Worm (Caenorhabditis elegans) whole organism, L4 larva: ENCODE measurements around the gene srj-24.

ENCODE experiments used
- F10B5.3 ChIP-seq: sonication (generic microtip); optimal IDR thresholded peaks from 2 replicates; lab custom pipeline; 2016; ENCODE audit warnings: mild to moderate bottlenecking, missing genetic modification characterization, missing compliant biosample characterization
- F37D6.2 ChIP-seq: sonication (generic microtip); optimal IDR thresholded peaks from 2 replicates; lab custom pipeline; 2016; ENCODE audit warnings: mild to moderate bottlenecking, missing genetic modification characterization, missing compliant biosample characterization
- F49E8.2 ChIP-seq: sonication (generic microtip); optimal IDR thresholded peaks from 2 replicates; lab custom pipeline; 2016; ENCODE audit warnings: missing compliant biosample characterization, mild to moderate bottlenecking, missing genetic modification characterization, borderline replicate concordance
- R02D3.7 ChIP-seq: fragments of 150-350 bp; sonication (generic microtip); optimal IDR thresholded peaks from 3 replicates; lab custom pipeline; 2014; ENCODE audit warnings: missing biosample characterization, missing genetic modification characterization
- T20F7.1 ChIP-seq: fragments of 200-800 bp; sonication (Bioruptor generic); optimal IDR thresholded peaks from 2 replicates; lab custom pipeline; 2018; ENCODE audit warnings: mild to moderate bottlenecking, missing genetic modification characterization, missing compliant biosample characterization
- T26A8.4 ChIP-seq: fragments of 200-800 bp; sonication (Bioruptor generic); IDR thresholded peaks from 2 replicates; pipeline ENCODE4 v1.3.6; 2022; ENCODE audit warnings: missing genetic modification characterization, missing compliant biosample characterization
- Y105C5A.15 ChIP-seq: fragments of 200-800 bp; sonication (Bioruptor generic); IDR thresholded peaks from 2 replicates; pipeline ENCODE4 v1.3.6; 2022; ENCODE audit warnings: missing genetic modification characterization, missing compliant biosample characterization
- Y48G9A.11 ChIP-seq: fragments of 200-800 bp; sonication (Bioruptor generic); IDR thresholded peaks from 2 replicates; pipeline ENCODE4 v1.3.6; 2022; ENCODE audit warnings: missing genetic modification reagents, missing genetic modification characterization, missing compliant biosample characterization
- Y75B8A.6 ChIP-seq: fragments of 200-800 bp; sonication (Bioruptor generic); IDR thresholded peaks from 2 replicates; pipeline ENCODE4 v1.3.6; 2022; ENCODE audit warnings: missing genetic modification reagents, missing genetic modification characterization, missing compliant biosample characterization
- aha-1 ChIP-seq: fragments of 150-350 bp; peaks from one replicate; lab custom pipeline; 2014; ENCODE audit warnings: missing biosample characterization, missing genetic modification characterization
- aly-2 ChIP-seq: sonication (generic microtip); optimal IDR thresholded peaks from 2 replicates; lab custom pipeline; 2018; ENCODE audit warnings: missing biosample characterization, missing genetic modification characterization
- ces-1 ChIP-seq: fragments of 150-350 bp; sonication (generic microtip); optimal IDR thresholded peaks from 4 replicates; lab custom pipeline; 2014; ENCODE audit warnings: missing biosample characterization, missing genetic modification reagents, missing genetic modification characterization
- ctbp-1 ChIP-seq: fragments of 200-800 bp; sonication (Bioruptor generic); IDR thresholded peaks from 2 replicates; pipeline ENCODE4 v1.3.6; 2022; ENCODE audit warnings: missing genetic modification reagents, missing genetic modification characterization, missing compliant biosample characterization
- daf-12 ChIP-seq: fragments of 150-350 bp; optimal IDR thresholded peaks from 2 replicates; lab custom pipeline; 2014; ENCODE audit warnings: missing biosample characterization, missing genetic modification reagents, missing genetic modification characterization
- daf-16 ChIP-seq, 3 experiments: sonication (generic microtip); optimal IDR thresholded peaks; 2 replicates each; lab custom pipeline; 2016 to 2017; ENCODE audit warnings: missing genetic modification characterization in 3 of 3, missing genetic modification reagents in 3 of 3, mild to moderate bottlenecking in 2 of 3, missing compliant biosample characterization in 2 of 3, missing biosample characterization in 1 of 3, moderate library complexity in 1 of 3
- daf-19 ChIP-seq: fragments of 200-800 bp; sonication (Bioruptor generic); conservative IDR thresholded peaks from 2 replicates; pipeline ENCODE4 v1.3.6; 2022; ENCODE audit warnings: missing genetic modification characterization, missing compliant biosample characterization
- dmd-8 ChIP-seq: fragments of 200-800 bp; sonication (Bioruptor generic); IDR thresholded peaks from 2 replicates; pipeline ENCODE4 v1.3.6; 2022; ENCODE audit warnings: missing genetic modification characterization, missing compliant biosample characterization
- dve-1 ChIP-seq: sonication (generic microtip); optimal IDR thresholded peaks from 2 replicates; lab custom pipeline; 2017; ENCODE audit warnings: antibody characterized with exemption, mild to moderate bottlenecking, missing genetic modification characterization, missing compliant biosample characterization; ENCODE audit not compliant: insufficient read depth
- egl-27 ChIP-seq: sonication (generic microtip); optimal IDR thresholded peaks from 3 replicates; lab custom pipeline; 2017; ENCODE audit warnings: missing biosample characterization, missing genetic modification reagents, missing genetic modification characterization
- fkh-10 ChIP-seq: fragments of 150-350 bp; optimal IDR thresholded peaks from 2 replicates; lab custom pipeline; 2014; ENCODE audit warnings: missing biosample characterization, missing genetic modification reagents, missing genetic modification characterization
- hlh-30 ChIP-seq: sonication (generic microtip); optimal IDR thresholded peaks from 2 replicates; lab custom pipeline; 2017; ENCODE audit warnings: antibody characterized with exemption, mild to moderate bottlenecking, missing genetic modification characterization, missing compliant biosample characterization; ENCODE audit not compliant: insufficient read depth
- jun-1 ChIP-seq: fragments of 150-350 bp; optimal IDR thresholded peaks from 2 replicates; lab custom pipeline; 2014; ENCODE audit warnings: missing biosample characterization, missing genetic modification reagents, missing genetic modification characterization
- lim-7 ChIP-seq: fragments of 200-800 bp; sonication (Bioruptor generic); IDR thresholded peaks from 2 replicates; pipeline ENCODE4 v1.3.6; 2022; ENCODE audit warnings: missing genetic modification characterization, missing compliant biosample characterization
- lin-13 ChIP-seq: fragments of 150-350 bp; optimal IDR thresholded peaks from 2 replicates; lab custom pipeline; 2014; ENCODE audit warnings: missing biosample characterization, missing genetic modification reagents, missing genetic modification characterization
- lin-15B ChIP-seq: fragments of 150-350 bp; sonication (generic microtip); optimal IDR thresholded peaks from 3 replicates; lab custom pipeline; 2014; ENCODE audit warnings: missing biosample characterization, missing genetic modification characterization
- lin-29 ChIP-seq: fragments of 200-800 bp; sonication (Bioruptor generic); IDR thresholded peaks from 2 replicates; pipeline ENCODE4 v1.3.6; 2022; ENCODE audit warnings: missing genetic modification reagents, missing genetic modification characterization, missing compliant biosample characterization
- lin-39 ChIP-seq: fragments of 150-350 bp; optimal IDR thresholded peaks from 2 replicates; lab custom pipeline; 2014; ENCODE audit warnings: missing biosample characterization, missing genetic modification reagents, missing genetic modification characterization
- lsy-2 ChIP-seq, 2 experiments: fragments of 150-350 bp in 1 of 2; sonication (generic microtip) in 1 of 2; optimal IDR thresholded peaks; 2 replicates each; lab custom pipeline; 2014 to 2017; ENCODE audit warnings: missing biosample characterization in 2 of 2, missing genetic modification characterization in 2 of 2
- mep-1 ChIP-seq: fragments of 150-350 bp; sonication (generic microtip); optimal IDR thresholded peaks from 3 replicates; lab custom pipeline; 2014; ENCODE audit warnings: missing biosample characterization, missing genetic modification characterization
- mes-2 ChIP-seq: sonication (generic microtip); optimal IDR thresholded peaks from 2 replicates; lab custom pipeline; 2016; ENCODE audit warnings: missing genotype, mild to moderate bottlenecking, missing genetic modification characterization, missing compliant biosample characterization; ENCODE audit not compliant: poor library complexity, severe bottlenecking
- mxl-3 ChIP-seq: fragments of 200-800 bp; sonication (Bioruptor generic); optimal IDR thresholded peaks from 2 replicates; lab custom pipeline; 2018; ENCODE audit warnings: mild to moderate bottlenecking, missing genetic modification characterization, missing compliant biosample characterization
- nhr-102 ChIP-seq: sonication (generic microtip); optimal IDR thresholded peaks from 2 replicates; lab custom pipeline; 2016; ENCODE audit warnings: mild to moderate bottlenecking, missing genetic modification characterization, moderate library complexity, missing compliant biosample characterization
- nhr-28 ChIP-seq: fragments of 150-350 bp; optimal IDR thresholded peaks from 2 replicates; lab custom pipeline; 2014; ENCODE audit warnings: missing biosample characterization, missing genetic modification characterization
- nhr-41 ChIP-seq: fragments of 200-800 bp; sonication (Bioruptor generic); IDR thresholded peaks from 2 replicates; pipeline ENCODE4 v1.3.6; 2022; ENCODE audit warnings: missing genetic modification reagents, missing genetic modification characterization, missing compliant biosample characterization
- nhr-42 ChIP-seq: fragments of 200-800 bp; sonication (Bioruptor generic); IDR thresholded peaks from 2 replicates; pipeline ENCODE4 v1.3.6; 2022; ENCODE audit warnings: missing genetic modification characterization, missing compliant biosample characterization
- nhr-48 ChIP-seq: sonication (generic microtip); optimal IDR thresholded peaks from 2 replicates; lab custom pipeline; 2016; ENCODE audit warnings: mild to moderate bottlenecking, missing genetic modification characterization, missing compliant biosample characterization
- nhr-6 ChIP-seq: fragments of 150-350 bp; optimal IDR thresholded peaks from 2 replicates; lab custom pipeline; 2014; ENCODE audit warnings: missing biosample characterization, missing genetic modification characterization
- pha-4 ChIP-seq, 2 experiments: fragments of 150-350 bp in 1 of 2; fragments of 200-800 bp in 1 of 2; sonication (Bioruptor generic) in 1 of 2; IDR thresholded peaks in 1 of 2; optimal IDR thresholded peaks in 1 of 2; 2 replicates each; pipeline versions ENCODE4 v1.3.6 to Lab custom; 2014 to 2022; ENCODE audit warnings: missing genetic modification characterization in 2 of 2, missing genetic modification reagents in 2 of 2, missing biosample characterization in 1 of 2, missing compliant biosample characterization in 1 of 2
- pqm-1 ChIP-seq: sonication (generic microtip); optimal IDR thresholded peaks from 2 replicates; lab custom pipeline; 2017; ENCODE audit warnings: missing biosample characterization, missing genetic modification characterization
- saeg-2 ChIP-seq: fragments of 200-800 bp; sonication (Bioruptor generic); IDR thresholded peaks from 2 replicates; pipeline ENCODE4 v1.3.6; 2022; ENCODE audit warnings: missing genetic modification reagents, missing genetic modification characterization, missing compliant biosample characterization
- set-16 ChIP-seq: fragments of 200-800 bp; sonication (Bioruptor generic); IDR thresholded peaks from 2 replicates; pipeline ENCODE4 v1.3.6; 2022; ENCODE audit warnings: missing genetic modification reagents, missing genetic modification characterization, missing compliant biosample characterization
- spr-1 ChIP-seq: sonication (generic microtip); optimal IDR thresholded peaks from 2 replicates; lab custom pipeline; 2016; ENCODE audit warnings: mild to moderate bottlenecking, missing genetic modification characterization, missing compliant biosample characterization
- spr-3 ChIP-seq: fragments of 200-800 bp; sonication (Bioruptor generic); optimal IDR thresholded peaks from 2 replicates; lab custom pipeline; 2018; ENCODE audit warnings: mild to moderate bottlenecking, missing genetic modification characterization, missing compliant biosample characterization
- tag-97 ChIP-seq: fragments of 200-800 bp; sonication (Bioruptor generic); IDR thresholded peaks from 2 replicates; pipeline ENCODE4 v1.3.6; 2022; ENCODE audit warnings: missing genetic modification characterization, missing compliant biosample characterization
- tra-1 ChIP-seq: fragments of 200-800 bp; sonication (Bioruptor generic); IDR thresholded peaks from 2 replicates; pipeline ENCODE4 v1.3.6; 2022; ENCODE audit warnings: missing genetic modification reagents, missing genetic modification characterization, missing compliant biosample characterization
- unc-130 ChIP-seq: sonication (generic microtip); optimal IDR thresholded peaks from 2 replicates; lab custom pipeline; 2016; ENCODE audit warnings: missing genetic modification reagents, missing genetic modification characterization, missing compliant biosample characterization
- unc-62 ChIP-seq, 3 experiments: fragments of 150-350 bp in 1 of 3; sonication (generic microtip); optimal IDR thresholded peaks in 2 of 3; peaks in 1 of 3; 1 replicate in 1 of 3; 2 replicates in 2 of 3; lab custom pipeline; 2014 to 2017; ENCODE audit warnings: missing biosample characterization in 3 of 3, missing genetic modification characterization in 3 of 3, missing genetic modification reagents in 3 of 3, missing genotype in 1 of 3
- zag-1 ChIP-seq: fragments of 150-350 bp; optimal IDR thresholded peaks from 2 replicates; lab custom pipeline; 2014; ENCODE audit warnings: missing biosample characterization, missing genetic modification characterization
- zfp-2 ChIP-seq: sonication (generic microtip); optimal IDR thresholded peaks from 2 replicates; lab custom pipeline; 2016; ENCODE audit warnings: mild to moderate bottlenecking, missing genetic modification characterization, missing compliant biosample characterization
- ztf-11 ChIP-seq: fragments of 150-350 bp; optimal IDR thresholded peaks from 2 replicates; lab custom pipeline; 2014; ENCODE audit warnings: missing biosample characterization, missing genetic modification characterization

Gene srj-24

ce11 chrV:731330-731729 lies 7.3 kb downstream of the srj-24 start (continued):
- TF ChIP-seq pqm-1 (tag; lab: Kevin White, UChicago) (peak; percentile 70), daf-19 (GFP tag; lab: Robert Waterston, UW) (no peak), T20F7.1 (GFP tag; lab: Kevin White, UChicago) (peak; percentile 62), lim-7 (GFP tag; lab: Robert Waterston, UW) (no peak), spr-1 (tag; lab: Kevin White, UChicago) (peak; percentile 56), daf-16 (GFP tag; optimal IDR thresholded peaks at IDR 0.05; lab: Kevin White, UChicago) (peak; percentile 95 to 96), daf-16 (tag; optimal IDR thresholded peaks at IDR 0.05; lab: Kevin White, UChicago) (peak; percentile 99), nhr-41 (GFP tag; lab: Robert Waterston, UW) (no peak; the same call in 1 of the 2 replicates), ztf-11 (tag; lab: Kevin White, UChicago) (no peak), F10B5.3 (tag; lab: Kevin White, UChicago) (no peak), unc-130 (GFP tag; lab: Kevin White, UChicago) (no peak), unc-62 (GFP tag; optimal IDR thresholded peaks at IDR 0.05 in 1 of 2; lab: Kevin White, UChicago) (peak; percentile 76 to 98), unc-62 (tag; optimal IDR thresholded peaks at IDR 0.05; lab: Kevin White, UChicago) (peak; percentile 8), nhr-42 (peak; percentile 68), hlh-30 (tag; lab: Kevin White, UChicago) (peak; percentile 98), mxl-3 (peak; percentile 84), dmd-8 (GFP tag; lab: Robert Waterston, UW) (no peak), lin-15B (tag; lab: Kevin White, UChicago) (no peak), mep-1 (tag; lab: Kevin White, UChicago) (peak; percentile 79), zag-1 (tag; lab: Kevin White, UChicago) (no peak), Y75B8A.6 (GFP tag; lab: Robert Waterston, UW) (peak; percentile 84; the same call in 1 of the 2 replicates), Y105C5A.15 (GFP tag; lab: Robert Waterston, UW) (no peak), T26A8.4 (GFP tag; lab: Robert Waterston, UW) (peak; percentile 89), aly-2 (no peak), Y48G9A.11 (GFP tag; lab: Robert Waterston, UW) (no peak), pha-4 (GFP tag; IDR thresholded peaks at IDR 0.05; lab: Robert Waterston, UW) (peak; percentile 80), pha-4 (tag; optimal IDR thresholded peaks at IDR 0.05; lab: Kevin White, UChicago) (no peak), lin-13 (GFP tag; lab: Kevin White, UChicago) (no peak), set-16 (GFP tag; lab: Robert Waterston, UW) (peak; percentile 91), tag-97 (GFP tag; lab: Robert Waterston, UW) (no peak), nhr-6 (peak; percentile 78), daf-12 (tag; lab: Kevin White, UChicago) (no peak), lsy-2 (tag; optimal IDR thresholded peaks at IDR 0.05; lab: Kevin White, UChicago) (peak; percentile 71 to 78), lin-29 (no peak), egl-27 (tag; lab: Kevin White, UChicago) (no peak), lin-39 (no peak), zfp-2 (tag; lab: Kevin White, UChicago) (no peak), tra-1 (GFP tag; lab: Robert Waterston, UW) (peak; percentile 94), spr-3 (peak; percentile 9), nhr-102 (tag; lab: Kevin White, UChicago) (peak; percentile 93), ces-1 (GFP tag; lab: Kevin White, UChicago) (no peak), ctbp-1 (GFP tag; lab: Robert Waterston, UW) (peak; percentile 65; the same call in 1 of the 2 replicates), nhr-48 (tag; lab: Kevin White, UChicago) (peak; percentile 92), F49E8.2 (tag; lab: Kevin White, UChicago) (no peak), nhr-28 (peak; percentile 96), mes-2 (tag; lab: Kevin White, UChicago) (peak; percentile 71), jun-1 (tag; lab: Kevin White, UChicago) (peak; percentile 64), dve-1 (tag; lab: Kevin White, UChicago) (peak; percentile 97), F37D6.2 (no peak), fkh-10 (no peak), R02D3.7 (tag; lab: Kevin White, UChicago) (no peak), aha-1 (peak; percentile 97), saeg-2 (GFP tag; lab: Robert Waterston, UW) (peak; percentile 79)
